Fruit fly (Drosophila melanogaster): ENCODE results near the gene Droj2.

Droj2 gene

dm6 chr3R:13381744-13382435, at the start of gene Droj2, which contains the start of gene mRpS21 (continued):
- TF ChIP-seq Med (GFP tag) (peak; percentile 86), ranshi (GFP tag; IDR thresholded peaks at IDR 0.05) (peak; percentile 37; the same call in 1 of the 2 replicates), CG18764 (GFP tag; optimal IDR thresholded peaks at IDR 0.05) (no peak), ind (GFP tag; optimal IDR thresholded peaks at IDR 0.05) (peak; percentile 63), pfk (GFP tag; optimal IDR thresholded peaks at IDR 0.05) (no peak), slp2 (GFP tag; optimal IDR thresholded peaks at IDR 0.05) (peak; percentile 26), CG7786 (GFP tag; optimal IDR thresholded peaks at IDR 0.05) (peak; percentile 2), CG3847 (GFP tag; IDR thresholded peaks at IDR 0.05) (peak; percentile 81), jing (GFP tag; optimal IDR thresholded peaks at IDR 0.05) (no peak), lilli (GFP tag; optimal IDR thresholded peaks at IDR 0.05) (peak; percentile 77), mam (GFP tag; optimal IDR thresholded peaks at IDR 0.05) (peak; percentile 61), Neu2 (GFP tag; optimal IDR thresholded peaks at IDR 0.05; ENCODE audit: borderline replicate concordance) (no peak), CG11456 (GFP tag; IDR thresholded peaks at IDR 0.05) (0 out of 3 replicates have a peak, but pooled peaks have one; percentile 32), Hr3 (GFP tag; optimal IDR thresholded peaks at IDR 0.05) (peak; percentile 41), CG11723 (GFP tag; optimal IDR thresholded peaks at IDR 0.05) (no peak), CG10267 (tag; optimal IDR thresholded peaks at IDR 0.05) (peak; percentile 60), CG3065 (GFP tag; optimal IDR thresholded peaks at IDR 0.05) (no peak), lab (GFP tag; optimal IDR thresholded peaks at IDR 0.05) (peak; percentile 44), Fer2 (tag; optimal IDR thresholded peaks at IDR 0.05) (peak; percentile 34), CG11696 (GFP tag; IDR thresholded peaks at IDR 0.05) (peak; percentile 55; the same call in 1 of the 2 replicates), CG4424 (GFP tag; optimal IDR thresholded peaks at IDR 0.05) (peak; percentile 36), bab2 (GFP tag; optimal IDR thresholded peaks at IDR 0.05) (no peak), amos (GFP tag; IDR thresholded peaks at IDR 0.05; ENCODE audit: partially characterized antibody) (peak; percentile 28; the same call in 1 of the 2 replicates), CG15514 (GFP tag; optimal IDR thresholded peaks at IDR 0.05) (peak; percentile 98), stc (GFP tag; IDR thresholded peaks at IDR 0.05) (no peak), CG16813 (GFP tag; IDR thresholded peaks at IDR 0.05; ENCODE audit: partially characterized antibody) (no peak), CG13624 (GFP tag; optimal IDR thresholded peaks at IDR 0.05) (peak; percentile 71), CG10979 (tag; optimal IDR thresholded peaks at IDR 0.05) (peak; percentile 38), sqz (GFP tag; optimal IDR thresholded peaks at IDR 0.05) (no peak), gce (GFP tag; IDR thresholded peaks at IDR 0.05) (no peak), Gsc (GFP tag; IDR thresholded peaks at IDR 0.05) (no peak), CG11398 (GFP tag; optimal IDR thresholded peaks at IDR 0.05) (no peak), CG18476 (GFP tag; optimal IDR thresholded peaks at IDR 0.05) (peak; percentile 16), MESR4 (GFP tag; optimal IDR thresholded peaks at IDR 0.05) (peak; percentile 74), Doc3 (GFP tag; IDR thresholded peaks at IDR 0.05; ENCODE audit: partially characterized antibody) (no peak), CG1529 (GFP tag; optimal IDR thresholded peaks at IDR 0.05) (no peak), tio (GFP tag; optimal IDR thresholded peaks at IDR 0.05) (no peak), chm (GFP tag; IDR thresholded peaks at IDR 0.05) (no peak), CG12155 (GFP tag; optimal IDR thresholded peaks at IDR 0.05) (peak; percentile 33), B-H2 (GFP tag; optimal IDR thresholded peaks at IDR 0.05) (no peak), crp (GFP tag; optimal IDR thresholded peaks at IDR 0.05) (peak; percentile 85 to 97), CG6791 (GFP tag; IDR thresholded peaks at IDR 0.05; ENCODE audit: partially characterized antibody) (peak; percentile 30; the same call in 2 of the 3 replicates), CG10959 (GFP tag; IDR thresholded peaks at IDR 0.05) (no peak), CrebB (tag; optimal IDR thresholded peaks at IDR 0.05) (peak; percentile 17), en (GFP tag; optimal IDR thresholded peaks at IDR 0.05) (no peak), CG9215 (GFP tag; IDR thresholded peaks at IDR 0.05) (no peak; the same call in 1 of the 2 replicates), onecut (GFP tag; IDR thresholded peaks at IDR 0.05) (no peak), CG9797 (GFP tag; optimal IDR thresholded peaks at IDR 0.05) (peak; percentile 97), gt (GFP tag; IDR thresholded peaks at IDR 0.05) (no peak), Tbp (GFP tag; optimal IDR thresholded peaks at IDR 0.05) (peak; percentile 20)
